Fruit fly (Drosophila melanogaster): Measurements from ENCODE around the gene atk.

The atk gene

DNA sequence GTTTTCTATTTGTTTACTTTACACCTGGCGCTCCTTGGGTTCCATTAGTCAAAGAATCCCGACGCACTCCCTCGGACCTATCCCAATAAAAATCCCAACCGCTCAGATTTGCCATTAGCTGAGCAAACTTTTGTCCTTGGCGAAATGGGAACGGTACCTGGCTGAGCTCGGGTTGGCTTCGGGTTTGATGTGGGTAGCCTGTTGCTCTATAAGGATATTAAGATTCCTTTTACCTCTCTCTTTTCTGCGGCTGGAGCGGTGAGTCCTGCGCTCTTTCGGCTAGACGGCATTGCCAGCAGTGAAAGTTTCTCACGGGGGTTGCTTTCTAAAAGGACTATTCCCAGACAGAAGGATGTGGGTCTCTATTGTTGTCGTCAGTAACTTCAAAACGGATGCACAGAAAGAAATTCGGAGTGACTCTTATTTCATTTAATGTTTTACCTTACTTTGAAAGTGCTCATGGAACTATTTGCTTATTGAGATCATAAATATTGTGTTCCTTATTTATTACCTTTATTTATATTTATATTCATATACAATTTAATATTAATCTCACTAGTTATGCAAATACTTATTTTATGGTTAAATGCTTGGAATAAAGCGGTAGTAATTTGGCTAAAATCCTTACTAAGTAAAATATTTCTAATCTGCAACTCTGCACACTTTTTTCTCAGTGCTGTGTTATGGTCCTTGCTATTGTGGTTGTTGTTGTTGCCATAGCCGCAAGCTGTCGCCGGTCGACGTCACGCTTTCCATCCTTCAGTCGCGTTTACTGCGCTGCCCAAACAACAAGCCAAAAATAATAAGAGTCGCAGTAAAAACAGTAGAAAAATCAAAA, 22.8 kb downstream of the atk start, which contains the start of gene CG5910 (continued):
- TF ChIP-seq Ets21C (GFP tag; optimal IDR thresholded peaks at IDR 0.05) (no peak), dac (GFP tag; optimal IDR thresholded peaks at IDR 0.05) (no peak), CG16779 (tag; optimal IDR thresholded peaks at IDR 0.05) (no peak), achi (GFP tag; optimal IDR thresholded peaks at IDR 0.05) (no peak), CG7368 (GFP tag; optimal IDR thresholded peaks at IDR 0.05) (no peak), CG9139 (GFP tag; optimal IDR thresholded peaks at IDR 0.05) (no peak), cyc (GFP tag; optimal IDR thresholded peaks at IDR 0.05) (peak; percentile 53), net (GFP tag; optimal IDR thresholded peaks at IDR 0.05) (no peak), salr (GFP tag; optimal IDR thresholded peaks at IDR 0.05) (no peak), CG3919 (GFP tag; optimal IDR thresholded peaks at IDR 0.05) (no peak), CG6276 (GFP tag; optimal IDR thresholded peaks at IDR 0.05) (no peak), Sox102F (GFP tag; optimal IDR thresholded peaks at IDR 0.05) (no peak), CG6854 (GFP tag; optimal IDR thresholded peaks at IDR 0.05) (peak; percentile 57), Ets96B (tag; optimal IDR thresholded peaks at IDR 0.05) (peak; percentile 89), ss (GFP tag; optimal IDR thresholded peaks at IDR 0.05) (no peak), Hr4 (GFP tag; optimal IDR thresholded peaks at IDR 0.05) (no peak), spab (GFP tag; optimal IDR thresholded peaks at IDR 0.05) (no peak), CG1621 (tag; optimal IDR thresholded peaks at IDR 0.05) (no peak), fkh (GFP tag; optimal IDR thresholded peaks at IDR 0.05) (peak; percentile 44), Eip75B (GFP tag; optimal IDR thresholded peaks at IDR 0.05) (no peak), CG10631 (GFP tag; optimal IDR thresholded peaks at IDR 0.05) (no peak), CG6792 (GFP tag; optimal IDR thresholded peaks at IDR 0.05) (no peak), Lpt (GFP tag; optimal IDR thresholded peaks at IDR 0.05) (peak; percentile 52), CG4318 (GFP tag; optimal IDR thresholded peaks at IDR 0.05) (no peak), CG11294 (GFP tag; IDR thresholded peaks at IDR 0.05) (peak; percentile 18; the same call in 1 of the 2 replicates), CG31627 (GFP tag; optimal IDR thresholded peaks at IDR 0.05) (peak; percentile 27)

DNA sequence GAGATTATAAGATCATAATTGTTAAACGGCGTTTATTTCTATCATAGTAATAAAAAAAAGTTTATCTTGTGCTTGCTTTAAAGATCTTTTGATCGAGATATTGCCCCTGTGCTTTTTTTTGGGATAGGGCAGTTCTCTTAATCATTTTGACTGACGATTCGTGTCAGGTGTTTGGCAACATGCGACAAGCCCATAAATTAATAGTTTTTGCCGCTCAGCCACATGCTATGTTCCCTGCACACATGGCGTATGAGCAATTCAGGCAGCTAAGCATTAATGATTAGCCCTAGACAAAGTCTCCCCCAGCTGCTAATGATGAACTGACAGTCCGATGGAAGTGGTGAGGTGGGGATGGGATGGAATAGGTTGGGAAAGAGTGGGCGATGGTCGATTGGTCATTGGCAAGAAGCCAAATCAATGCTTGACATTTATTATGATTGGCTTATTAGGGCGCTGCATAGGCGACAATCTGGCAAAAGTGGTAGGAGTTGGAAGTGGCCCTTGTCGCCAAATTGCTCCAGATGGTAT, 23.7 kb downstream of the atk start:
- no peak for TF ChIP-seq cyc (GFP tag; optimal IDR thresholded peaks at IDR 0.05)
- no peak for TF ChIP-seq CG16779 (tag; optimal IDR thresholded peaks at IDR 0.05)
- no peak for TF ChIP-seq CG6276 (GFP tag; optimal IDR thresholded peaks at IDR 0.05)
- TF ChIP-seq spab (GFP tag; optimal IDR thresholded peaks at IDR 0.05): no peak
- TF ChIP-seq ss (GFP tag; optimal IDR thresholded peaks at IDR 0.05): no peak
- TF ChIP-seq CG15336 (GFP tag; IDR thresholded peaks at IDR 0.05): no peak

DNA sequence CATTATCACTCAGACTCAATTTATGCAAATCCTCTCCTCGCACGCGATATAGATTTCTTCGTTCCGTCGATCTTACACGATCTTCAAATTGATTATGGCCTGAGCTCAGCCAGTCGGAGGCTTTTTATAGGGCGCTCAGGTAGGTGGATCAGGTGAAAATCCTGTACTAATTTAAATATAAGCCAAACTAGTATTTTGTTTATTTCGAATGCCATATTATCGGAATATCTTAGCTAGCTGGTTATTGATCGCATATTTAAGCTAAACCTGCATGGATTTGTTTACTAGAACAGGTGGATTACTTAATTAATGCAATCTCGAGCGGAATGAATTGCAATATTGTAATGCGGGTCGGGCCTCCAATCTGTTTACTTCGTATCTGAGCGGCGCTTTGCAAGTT, 24.9 kb downstream of the atk start, which contains the start of gene Hpd:
TSS of gene Hpd (minus strand) at position 101 of the 400 bp plus-strand sequence.
- TF ChIP-seq CG6276 (GFP tag; optimal IDR thresholded peaks at IDR 0.05): no peak
- TF ChIP-seq topi (GFP tag; optimal IDR thresholded peaks at IDR 0.05): no peak
- TF ChIP-seq CG1621 (tag; optimal IDR thresholded peaks at IDR 0.05): no peak
- TF ChIP-seq CG32006 (GFP tag; optimal IDR thresholded peaks at IDR 0.05): no peak
- TF ChIP-seq CG3032 (tag; optimal IDR thresholded peaks at IDR 0.05): no peak
- TF ChIP-seq CG11294 (GFP tag; IDR thresholded peaks at IDR 0.05): no peak
- no peak for TF ChIP-seq Blimp-1 (GFP tag; optimal IDR thresholded peaks at IDR 0.05)
- TF ChIP-seq CG10631 (GFP tag; optimal IDR thresholded peaks at IDR 0.05): no peak
- no peak for TF ChIP-seq Hr4 (GFP tag; optimal IDR thresholded peaks at IDR 0.05)
- no peak for TF ChIP-seq CG31627 (GFP tag; optimal IDR thresholded peaks at IDR 0.05)
- TF ChIP-seq svp (GFP tag): no peak

- TF ChIP-seq fd85E (GFP tag; optimal IDR thresholded peaks at IDR 0.05) (no peak), Eip93F (GFP tag; optimal IDR thresholded peaks at IDR 0.05) (peak; percentile 25), esn (GFP tag; optimal IDR thresholded peaks at IDR 0.05) (peak; percentile 16), CG8119 (GFP tag; IDR thresholded peaks at IDR 0.05) (no peak)
Observed at dm6 chr3L:20436069-20436468, 28.6 kb downstream of the atk start, which contains the start of the genes mRpL15 and CtIP. mRpL15 (minus strand) TSS chr3L:20436209. CtIP (plus strand) TSS chr3L:20436250.
